Fruit fly (Drosophila melanogaster): ENCODE data around the gene Rnb.

Rnb gene

DNA sequence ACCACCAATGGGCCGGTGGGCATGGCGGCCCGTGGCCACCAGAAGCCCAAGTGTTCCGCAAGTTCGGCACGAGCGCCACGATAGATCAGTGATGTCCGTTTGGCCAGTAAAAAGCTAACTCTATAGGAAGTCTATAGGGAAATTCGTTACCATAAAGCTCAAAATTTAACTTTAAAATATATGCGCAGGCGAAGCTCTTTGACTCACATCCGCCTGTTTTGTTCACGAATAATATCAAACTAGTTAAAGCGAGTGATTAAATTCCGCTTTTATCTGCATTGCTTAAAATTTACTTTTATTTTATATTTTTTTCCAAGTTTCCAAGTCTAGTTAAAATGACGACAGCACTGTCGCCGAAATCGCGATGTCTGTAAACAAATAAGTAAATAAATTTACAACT, 41.5 kb downstream of the Rnb start (continued):
- peak; percentile 48 for TF ChIP-seq CG3919 (GFP tag; optimal IDR thresholded peaks at IDR 0.05)
- peak; percentile 35 for TF ChIP-seq CG11902 (GFP tag; optimal IDR thresholded peaks at IDR 0.05)
- TF ChIP-seq CG32006 (GFP tag; optimal IDR thresholded peaks at IDR 0.05) = peak; percentile 85
- peak; percentile 14 for TF ChIP-seq Sox14 (GFP tag; optimal IDR thresholded peaks at IDR 0.05)
- peak; percentile 58 for TF ChIP-seq dac (GFP tag; optimal IDR thresholded peaks at IDR 0.05)
- peak; percentile 74 for TF ChIP-seq CG8119 (GFP tag; IDR thresholded peaks at IDR 0.05)

DNA sequence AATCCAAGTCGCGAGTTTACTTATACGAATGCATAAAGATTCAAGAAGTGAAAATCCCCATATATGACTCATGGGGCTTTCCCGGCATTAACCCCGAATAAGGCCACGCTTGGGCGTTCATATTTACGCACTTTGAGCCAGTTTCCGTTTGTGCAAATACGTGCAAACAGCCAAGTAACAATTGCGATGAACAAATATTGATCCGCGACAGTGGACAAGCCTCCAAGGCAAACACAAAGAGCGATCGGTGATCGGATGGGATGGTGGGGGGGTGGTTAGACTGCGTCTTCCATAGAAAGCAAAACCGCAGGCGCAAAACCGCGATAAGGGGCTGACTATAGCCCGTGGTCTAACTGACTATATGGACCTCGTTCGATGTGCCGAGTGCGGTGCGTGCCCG, 41.9 kb downstream of the Rnb start:
- no peak for TF ChIP-seq achi (GFP tag; optimal IDR thresholded peaks at IDR 0.05)
- TF ChIP-seq CG4318 (GFP tag; optimal IDR thresholded peaks at IDR 0.05) = no peak
- TF ChIP-seq Ets96B (tag; optimal IDR thresholded peaks at IDR 0.05) = no peak
- TF ChIP-seq Met (GFP tag; optimal IDR thresholded peaks at IDR 0.05) = no peak
- peak; percentile 49 for TF ChIP-seq Sox14 (GFP tag; optimal IDR thresholded peaks at IDR 0.05)
- TF ChIP-seq Blimp-1 (GFP tag; optimal IDR thresholded peaks at IDR 0.05) = no peak
- peak; percentile 35 for TF ChIP-seq CG10669 (GFP tag; optimal IDR thresholded peaks at IDR 0.05)
- TF ChIP-seq CG6163 (GFP tag; IDR thresholded peaks at IDR 0.05) = peak; percentile 55; the same call in 2 of the 3 replicates
- TF ChIP-seq cyc (GFP tag; optimal IDR thresholded peaks at IDR 0.05) = no peak
- TF ChIP-seq salr (GFP tag; optimal IDR thresholded peaks at IDR 0.05) = peak in 1 of 2 experiments; percentile 45
- no peak for TF ChIP-seq CG7368 (GFP tag; optimal IDR thresholded peaks at IDR 0.05)
- TF ChIP-seq esn (GFP tag; optimal IDR thresholded peaks at IDR 0.05) = no peak
- no peak for TF ChIP-seq vri (GFP tag; optimal IDR thresholded peaks at IDR 0.05)
- no peak for TF ChIP-seq svp (GFP tag)
- TF ChIP-seq fd85E (GFP tag; optimal IDR thresholded peaks at IDR 0.05) = no peak
- TF ChIP-seq Gug (GFP tag; IDR thresholded peaks at IDR 0.05) = peak; percentile 25; the same call in 1 of the 2 replicates
- TF ChIP-seq fkh (GFP tag; optimal IDR thresholded peaks at IDR 0.05) = no peak
- peak; percentile 7 for TF ChIP-seq CG34406 (GFP tag; optimal IDR thresholded peaks at IDR 0.05)
- TF ChIP-seq Ets21C (GFP tag; optimal IDR thresholded peaks at IDR 0.05) = no peak
- TF ChIP-seq CG11294 (GFP tag; IDR thresholded peaks at IDR 0.05) = no peak; the same call in 1 of the 2 replicates
- peak; percentile 0 for TF ChIP-seq CG6792 (GFP tag; optimal IDR thresholded peaks at IDR 0.05)
- no peak for TF ChIP-seq Hr4 (GFP tag; optimal IDR thresholded peaks at IDR 0.05)
- TF ChIP-seq Eip75B (GFP tag; optimal IDR thresholded peaks at IDR 0.05) = no peak
- TF ChIP-seq Sox15 (GFP tag; optimal IDR thresholded peaks at IDR 0.05) = no peak
- TF ChIP-seq OdsH (GFP tag; optimal IDR thresholded peaks at IDR 0.05) = no peak
- TF ChIP-seq ss (GFP tag; optimal IDR thresholded peaks at IDR 0.05) = peak; percentile 55 to 60
- TF ChIP-seq CG3032 (tag; optimal IDR thresholded peaks at IDR 0.05) = no peak
- TF ChIP-seq CG11902 (GFP tag; optimal IDR thresholded peaks at IDR 0.05) = no peak
- no peak for TF ChIP-seq Smox (GFP tag; optimal IDR thresholded peaks at IDR 0.05)
- TF ChIP-seq CG8319 (GFP tag; optimal IDR thresholded peaks at IDR 0.05) = no peak
- no peak; the same call in 1 of the 3 replicates for TF ChIP-seq eg (GFP tag; IDR thresholded peaks at IDR 0.05)
- peak; percentile 39 for TF ChIP-seq spab (GFP tag; optimal IDR thresholded peaks at IDR 0.05)
- no peak for TF ChIP-seq Eip93F (GFP tag; optimal IDR thresholded peaks at IDR 0.05)
- no peak for TF ChIP-seq pdm3 (GFP tag; optimal IDR thresholded peaks at IDR 0.05)
- no peak for TF ChIP-seq Sox102F (GFP tag; optimal IDR thresholded peaks at IDR 0.05)
- TF ChIP-seq lz (GFP tag; optimal IDR thresholded peaks at IDR 0.05) = no peak
- TF ChIP-seq net (GFP tag; optimal IDR thresholded peaks at IDR 0.05) = peak; percentile 14
- peak; percentile 54 for TF ChIP-seq Hr38 (GFP tag; optimal IDR thresholded peaks at IDR 0.05)
- TF ChIP-seq CG6808 (GFP tag; optimal IDR thresholded peaks at IDR 0.05) = peak; percentile 65
- TF ChIP-seq CG10631 (GFP tag; optimal IDR thresholded peaks at IDR 0.05) = peak; percentile 18
- TF ChIP-seq fd59A (GFP tag; optimal IDR thresholded peaks at IDR 0.05) = peak; percentile 10
- TF ChIP-seq acj6 (GFP tag; optimal IDR thresholded peaks at IDR 0.05) = no peak
- peak; percentile 56 for TF ChIP-seq CG1621 (tag; optimal IDR thresholded peaks at IDR 0.05)
- TF ChIP-seq CG3919 (GFP tag; optimal IDR thresholded peaks at IDR 0.05) = no peak
- TF ChIP-seq CG15336 (GFP tag; IDR thresholded peaks at IDR 0.05) = no peak
- TF ChIP-seq Eip78C (GFP tag) = peak; percentile 59
- TF ChIP-seq CG31627 (GFP tag; optimal IDR thresholded peaks at IDR 0.05) = no peak
- TF ChIP-seq Hr39 (GFP tag; optimal IDR thresholded peaks at IDR 0.05) = no peak

All from whole organism, prepupa.